Worm (Caenorhabditis elegans): ENCODE data around the gene srb-1.

DNA sequence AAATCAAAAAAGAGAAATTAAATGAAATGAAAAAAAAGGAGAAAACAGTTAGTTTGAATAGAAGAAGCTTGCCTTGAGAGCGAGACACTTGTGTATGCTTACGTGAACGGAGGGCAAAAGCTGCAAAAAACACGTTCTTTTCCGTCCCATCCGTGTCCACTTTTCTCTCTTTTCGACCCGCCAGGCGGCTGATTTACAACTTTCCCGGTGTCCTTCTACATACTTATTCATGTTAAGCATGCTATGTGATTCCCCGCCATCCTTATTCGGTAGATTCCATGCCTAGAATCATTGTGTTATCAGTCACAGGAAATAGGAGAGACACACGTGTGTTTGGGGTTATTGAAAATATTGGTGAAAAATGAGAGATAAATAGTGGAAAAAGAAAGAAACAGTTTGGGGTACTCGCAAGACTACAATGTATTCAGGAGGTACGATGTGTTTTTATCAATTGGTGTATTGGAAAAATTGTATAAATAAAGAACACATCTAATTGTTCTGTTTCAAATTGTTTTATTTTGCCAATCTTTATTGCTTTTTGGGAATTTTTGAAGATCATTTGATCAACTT is 28.8 kb downstream of the srb-1 start, which contains the start of gene nas-29:
- TF ChIP-seq rpc-1 (optimal IDR thresholded peaks at IDR 0.05), result no peak
- no peak for TF ChIP-seq rpc-1 (tag; optimal IDR thresholded peaks at IDR 0.05)
- no peak for TF ChIP-seq unc-130 (GFP tag; optimal IDR thresholded peaks at IDR 0.05)
- no peak for TF ChIP-seq dpl-1 (GFP tag; optimal IDR thresholded peaks at IDR 0.05)
- TF ChIP-seq ztf-3 (GFP tag; optimal IDR thresholded peaks at IDR 0.05), result no peak
- no peak for TF ChIP-seq dpff-1 (tag; optimal IDR thresholded peaks at IDR 0.05)
- TF ChIP-seq madf-3 (GFP tag; IDR thresholded peaks at IDR 0.05), result no peak
- TF ChIP-seq efl-1 (GFP tag; optimal IDR thresholded peaks at IDR 0.05), result no peak
- TF ChIP-seq attf-5 (GFP tag; optimal IDR thresholded peaks at IDR 0.05), result no peak
- TF ChIP-seq mes-4 (tag; optimal IDR thresholded peaks at IDR 0.05), result no peak
- no peak for TF ChIP-seq lin-35 (GFP tag; optimal IDR thresholded peaks at IDR 0.05)
- TF ChIP-seq ceh-79 (tag; optimal IDR thresholded peaks at IDR 0.05), result no peak

All from whole organism, young adult.